Fruit fly (Drosophila melanogaster): Measurements from ENCODE around the gene Ugt303A1.

Gene Ugt303A1

dm6 chr3R:11196648-11197388 lies 21.5 kb downstream of the Ugt303A1 start (continued):
- TF ChIP-seq tio (GFP tag; optimal IDR thresholded peaks at IDR 0.05) (peak; percentile 96), CG15011 (GFP tag; optimal IDR thresholded peaks at IDR 0.05) (peak; percentile 98), CG1792 (GFP tag; optimal IDR thresholded peaks at IDR 0.05) (peak; percentile 88), CG13296 (GFP tag; optimal IDR thresholded peaks at IDR 0.05) (peak; percentile 99), lola (GFP tag; optimal IDR thresholded peaks at IDR 0.05) (peak in 1 of 3 experiments; percentile 97), ab (GFP tag; optimal IDR thresholded peaks at IDR 0.05) (no peak), CG33557 (GFP tag; optimal IDR thresholded peaks at IDR 0.05) (peak; percentile 90), croc (GFP tag; conservative IDR thresholded peaks at IDR 0.05) (peak; percentile 99), onecut (GFP tag; IDR thresholded peaks at IDR 0.05) (peak; percentile 95), slou (GFP tag; optimal IDR thresholded peaks at IDR 0.05) (peak; percentile 98), CG6654 (GFP tag; optimal IDR thresholded peaks at IDR 0.05) (peak; percentile 95), Awh (GFP tag; IDR thresholded peaks at IDR 0.05) (peak; percentile 97), CG11695 (GFP tag; IDR thresholded peaks at IDR 0.05) (peak; percentile 99), CG11093 (GFP tag; IDR thresholded peaks at IDR 0.05) (peak; percentile 98), gsb (GFP tag; IDR thresholded peaks at IDR 0.05) (peak; percentile 96), zfh2 (GFP tag; optimal IDR thresholded peaks at IDR 0.05) (peak; percentile 94), CoRest (tag; optimal IDR thresholded peaks at IDR 0.05) (peak; percentile 100), tap (tag; optimal IDR thresholded peaks at IDR 0.05) (peak; percentile 89), CG12104 (GFP tag; optimal IDR thresholded peaks at IDR 0.05) (peak; percentile 98), stc (GFP tag; IDR thresholded peaks at IDR 0.05) (peak; percentile 98), CG12659 (GFP tag; optimal IDR thresholded peaks at IDR 0.05) (peak; percentile 99), Lim3 (GFP tag; IDR thresholded peaks at IDR 0.05) (peak; percentile 96), HmgD (GFP tag; optimal IDR thresholded peaks at IDR 0.05) (peak; percentile 56), ttk (GFP tag; IDR thresholded peaks at IDR 0.05) (peak; percentile 98), sob (GFP tag; IDR thresholded peaks at IDR 0.05) (peak; percentile 99), nom (GFP tag; optimal IDR thresholded peaks at IDR 0.05) (peak; percentile 89), dysf (GFP tag; IDR thresholded peaks at IDR 0.05) (peak; percentile 99), dan (GFP tag; IDR thresholded peaks at IDR 0.05) (peak; percentile 64; the same call in 1 of the 2 replicates), fu2 (GFP tag; optimal IDR thresholded peaks at IDR 0.05) (peak; percentile 90), vnd (GFP tag; IDR thresholded peaks at IDR 0.05; ENCODE audit: partially characterized antibody) (no peak), CG4617 (GFP tag; optimal IDR thresholded peaks at IDR 0.05; ENCODE audit: borderline replicate concordance) (peak; percentile 86), CG14710 (tag; optimal IDR thresholded peaks at IDR 0.05) (peak; percentile 98), CG32532 (GFP tag; IDR thresholded peaks at IDR 0.05) (peak; percentile 99), CG4707 (GFP tag; optimal IDR thresholded peaks at IDR 0.05) (peak; percentile 82), CG8290 (GFP tag; optimal IDR thresholded peaks at IDR 0.05) (peak; percentile 91), CG8290 (tag; optimal IDR thresholded peaks at IDR 0.05) (peak; percentile 77 to 84), sc (optimal IDR thresholded peaks at IDR 0.05) (no peak), sc (GFP tag; optimal IDR thresholded peaks at IDR 0.05) (peak; percentile 97), Neu2 (GFP tag; optimal IDR thresholded peaks at IDR 0.05; ENCODE audit: borderline replicate concordance) (no peak), CG6272 (GFP tag; IDR thresholded peaks at IDR 0.05) (peak; percentile 96), Sox102F (GFP tag; optimal IDR thresholded peaks at IDR 0.05) (peak; percentile 99), sens (GFP tag) (peak; percentile 97), unpg (GFP tag; optimal IDR thresholded peaks at IDR 0.05) (peak; percentile 98), CG31441 (GFP tag; IDR thresholded peaks at IDR 0.05) (peak; percentile 100), ken (GFP tag; IDR thresholded peaks at IDR 0.05) (peak; percentile 96), CG11456 (GFP tag; IDR thresholded peaks at IDR 0.05) (peak; percentile 98), CG12942 (GFP tag; optimal IDR thresholded peaks at IDR 0.05) (peak; percentile 95), schlank (tag; optimal IDR thresholded peaks at IDR 0.05) (peak; percentile 89), en (GFP tag; optimal IDR thresholded peaks at IDR 0.05) (peak; percentile 31), CG8281 (tag; optimal IDR thresholded peaks at IDR 0.05) (peak; percentile 93)
